Fruit fly (Drosophila melanogaster): ENCODE measurements around the gene CG33643.

dm6 chr2L:13550488-13551033 is 19.7 kb downstream of the CG33643 start:
- TF ChIP-seq CG31627 (GFP tag; optimal IDR thresholded peaks at IDR 0.05) (no peak), Ets21C (GFP tag; optimal IDR thresholded peaks at IDR 0.05) (no peak), CG7368 (GFP tag; optimal IDR thresholded peaks at IDR 0.05) (no peak), vri (GFP tag; optimal IDR thresholded peaks at IDR 0.05) (no peak), fd59A (GFP tag; optimal IDR thresholded peaks at IDR 0.05) (no peak), Hr39 (GFP tag; optimal IDR thresholded peaks at IDR 0.05) (no peak), Sox102F (GFP tag; optimal IDR thresholded peaks at IDR 0.05) (no peak), Eip75B (GFP tag; optimal IDR thresholded peaks at IDR 0.05) (no peak), Eip93F (GFP tag; optimal IDR thresholded peaks at IDR 0.05) (no peak), CG6792 (GFP tag; optimal IDR thresholded peaks at IDR 0.05) (no peak), svp (GFP tag) (peak; percentile 92), CG16779 (tag; optimal IDR thresholded peaks at IDR 0.05) (no peak)

Measured in whole organism, prepupa.